Fruit fly (Drosophila melanogaster) whole organism, prepupa: ENCODE measurements around the gene Kdm3.
A peak's percentile ranks its signal among the peaks of the same experiment; 100 is the strongest.

ENCODE experiments used
- Blimp-1 ChIP-seq: fragments of 200-800 bp; sonication (Bioruptor generic); optimal IDR thresholded peaks from 3 replicates; lab custom pipeline; 2017; ENCODE audit warnings: missing biosample characterization, missing genetic modification characterization, mild to moderate bottlenecking, moderate library complexity, missing genetic modification reagents
- CG10631 ChIP-seq: fragments of 200-800 bp; sonication (Bioruptor generic); optimal IDR thresholded peaks from 2 replicates; lab custom pipeline; 2016; ENCODE audit warnings: missing biosample characterization, missing genetic modification characterization
- CG10669 ChIP-seq: fragments of 200-800 bp; sonication (Bioruptor generic); optimal IDR thresholded peaks from 3 replicates; lab custom pipeline; 2018; ENCODE audit warnings: missing biosample characterization, mild to moderate bottlenecking, missing genetic modification characterization, moderate library complexity
- CG11294 ChIP-seq: fragments of 200-800 bp; sonication (Bioruptor generic); IDR thresholded peaks from 2 replicates; pipeline ENCODE4 v1.3.6; 2022; ENCODE audit warnings: missing biosample characterization, missing genetic modification characterization
- CG11762 ChIP-seq: fragments of 200-800 bp; sonication (Bioruptor generic); optimal IDR thresholded peaks from 3 replicates; lab custom pipeline; 2016; ENCODE audit warnings: missing biosample characterization, missing genetic modification characterization; ENCODE audit not compliant: insufficient read depth
- CG11902 ChIP-seq: fragments of 200-800 bp; sonication (Bioruptor generic); optimal IDR thresholded peaks from 3 replicates; lab custom pipeline; 2016; ENCODE audit warnings: missing biosample characterization, missing genetic modification characterization
- CG15336 ChIP-seq: fragments of 200-800 bp; sonication (Bioruptor generic); IDR thresholded peaks from 2 replicates; pipeline ENCODE4 v1.3.6; 2022; ENCODE audit warnings: missing biosample characterization, missing genetic modification characterization
- CG1621 ChIP-seq: fragments of 200-800 bp; sonication (Bioruptor generic); optimal IDR thresholded peaks from 3 replicates; lab custom pipeline; 2018; ENCODE audit warnings: missing biosample characterization, mild to moderate bottlenecking, missing genetic modification characterization
- CG16779 ChIP-seq: fragments of 200-800 bp; sonication (Bioruptor generic); optimal IDR thresholded peaks from 3 replicates; lab custom pipeline; 2017; ENCODE audit warnings: missing biosample characterization, mild to moderate bottlenecking, missing genetic modification characterization
- CG31627 ChIP-seq: fragments of 200-800 bp; sonication (Bioruptor generic); optimal IDR thresholded peaks from 3 replicates; lab custom pipeline; 2016; ENCODE audit warnings: missing biosample characterization, missing genetic modification characterization
- CG32006 ChIP-seq: fragments of 200-800 bp; sonication (Bioruptor generic); optimal IDR thresholded peaks from 3 replicates; lab custom pipeline; 2017; ENCODE audit warnings: missing biosample characterization, mild to moderate bottlenecking, missing genetic modification characterization
- CG3919 ChIP-seq: fragments of 200-800 bp; sonication (Bioruptor generic); optimal IDR thresholded peaks from 3 replicates; lab custom pipeline; 2016; ENCODE audit warnings: missing biosample characterization, missing genetic modification characterization
- CG4318 ChIP-seq: fragments of 200-800 bp; sonication (Bioruptor generic); optimal IDR thresholded peaks from 3 replicates; lab custom pipeline; 2017; ENCODE audit warnings: missing biosample characterization, mild to moderate bottlenecking, missing genetic modification characterization
- CG6163 ChIP-seq: fragments of 200-800 bp; sonication (Bioruptor generic); IDR thresholded peaks from 3 replicates; pipeline ENCODE4 v1.3.6; 2022; ENCODE audit warnings: missing biosample characterization, missing genetic modification characterization
- CG6276 ChIP-seq: fragments of 200-800 bp; sonication (Bioruptor generic); optimal IDR thresholded peaks from 2 replicates; lab custom pipeline; 2017; ENCODE audit warnings: missing biosample characterization, mild to moderate bottlenecking, missing genetic modification characterization
- CG6808 ChIP-seq: fragments of 200-800 bp; sonication (Bioruptor generic); optimal IDR thresholded peaks from 3 replicates; lab custom pipeline; 2017; ENCODE audit warnings: missing biosample characterization, missing genetic modification characterization, mild to moderate bottlenecking, moderate library complexity, missing genetic modification reagents
- CG6854 ChIP-seq: fragments of 200-800 bp; sonication (Bioruptor generic); optimal IDR thresholded peaks from 2 replicates; lab custom pipeline; 2017; ENCODE audit warnings: missing biosample characterization, mild to moderate bottlenecking, missing genetic modification characterization
- CG7368 ChIP-seq: fragments of 200-800 bp; sonication (Bioruptor generic); optimal IDR thresholded peaks from 3 replicates; lab custom pipeline; 2016; ENCODE audit warnings: missing biosample characterization, missing genetic modification characterization
- CG8119 ChIP-seq: fragments of 200-800 bp; sonication (Bioruptor generic); IDR thresholded peaks from 3 replicates; pipeline ENCODE4 v1.3.6; 2022; ENCODE audit warnings: missing biosample characterization, missing genetic modification characterization
- CG8319 ChIP-seq: fragments of 200-800 bp; sonication (Bioruptor generic); optimal IDR thresholded peaks from 3 replicates; lab custom pipeline; 2016; ENCODE audit warnings: missing biosample characterization, missing genetic modification characterization
- Eip78C ChIP-seq: fragments of 200-800 bp; sonication (Bioruptor generic); peaks from one replicate; lab custom pipeline; 2016; ENCODE audit warnings: missing biosample characterization, missing genetic modification characterization
- Eip93F ChIP-seq: fragments of 200-800 bp; sonication (Bioruptor generic); optimal IDR thresholded peaks from 2 replicates; lab custom pipeline; 2016; ENCODE audit warnings: missing biosample characterization, mild to moderate bottlenecking, missing genetic modification characterization
- Ets96B ChIP-seq: fragments of 200-800 bp; optimal IDR thresholded peaks from 2 replicates; lab custom pipeline; 2019; ENCODE audit warnings: missing biosample characterization, mild to moderate bottlenecking, missing genetic modification characterization, moderate library complexity
- Gug ChIP-seq: fragments of 200-800 bp; sonication (Bioruptor generic); IDR thresholded peaks from 2 replicates; pipeline ENCODE4 v1.3.6; 2022; ENCODE audit warnings: missing biosample characterization, missing genetic modification characterization
- Hr38 ChIP-seq: sonication (Bioruptor generic); optimal IDR thresholded peaks from 2 replicates; lab custom pipeline; 2016; ENCODE audit warnings: missing biosample characterization, missing genetic modification characterization
- Hr39 ChIP-seq: fragments of 200-800 bp; sonication (Bioruptor generic); optimal IDR thresholded peaks from 2 replicates; lab custom pipeline; 2016; ENCODE audit warnings: missing biosample characterization, missing genetic modification characterization
- Lpt ChIP-seq: fragments of 200-800 bp; sonication (Bioruptor generic); optimal IDR thresholded peaks from 3 replicates; lab custom pipeline; 2016; ENCODE audit warnings: missing biosample characterization, missing genetic modification characterization
- Met ChIP-seq: fragments of 200-800 bp; sonication (Bioruptor generic); optimal IDR thresholded peaks from 3 replicates; lab custom pipeline; 2016; ENCODE audit warnings: missing biosample characterization, missing genetic modification characterization
- OdsH ChIP-seq: fragments of 200-800 bp; sonication (Bioruptor generic); optimal IDR thresholded peaks from 3 replicates; lab custom pipeline; 2016; ENCODE audit warnings: missing biosample characterization, missing genetic modification characterization
- Smox ChIP-seq: fragments of 200-800 bp; sonication (Bioruptor generic); optimal IDR thresholded peaks from 3 replicates; lab custom pipeline; 2016; ENCODE audit warnings: missing biosample characterization, missing genetic modification characterization
- Sox14 ChIP-seq: fragments of 200-800 bp; sonication (Bioruptor generic); optimal IDR thresholded peaks from 3 replicates; lab custom pipeline; 2016; ENCODE audit warnings: missing biosample characterization, missing genetic modification characterization
- Sox15 ChIP-seq: fragments of 200-800 bp; sonication (Bioruptor generic); optimal IDR thresholded peaks from 3 replicates; lab custom pipeline; 2016; ENCODE audit warnings: missing biosample characterization, missing genetic modification characterization
- achi ChIP-seq: fragments of 200-800 bp; sonication (Bioruptor generic); optimal IDR thresholded peaks from 3 replicates; lab custom pipeline; 2016; ENCODE audit warnings: missing biosample characterization, missing genetic modification characterization
- acj6 ChIP-seq: fragments of 200-800 bp; sonication (Bioruptor generic); optimal IDR thresholded peaks from 3 replicates; lab custom pipeline; 2016; ENCODE audit warnings: missing biosample characterization, missing genetic modification characterization
- cyc ChIP-seq: fragments of 200-800 bp; sonication (Bioruptor generic); optimal IDR thresholded peaks from 3 replicates; lab custom pipeline; 2016; ENCODE audit warnings: missing biosample characterization, missing genetic modification characterization
- dac ChIP-seq: fragments of 200-800 bp; sonication (Bioruptor generic); optimal IDR thresholded peaks from 2 replicates; lab custom pipeline; 2017; ENCODE audit warnings: missing biosample characterization, mild to moderate bottlenecking, missing genetic modification characterization
- dsx ChIP-seq: fragments of 200-800 bp; optimal IDR thresholded peaks from 3 replicates; lab custom pipeline; 2019; ENCODE audit warnings: missing biosample characterization, mild to moderate bottlenecking, missing genetic modification characterization, moderate library complexity; ENCODE audit not compliant: poor library complexity, severe bottlenecking
- eg ChIP-seq: fragments of 200-800 bp; sonication (Bioruptor generic); IDR thresholded peaks from 3 replicates; pipeline ENCODE4 v1.3.6; 2022; ENCODE audit warnings: missing biosample characterization, missing genetic modification characterization
- esn ChIP-seq: fragments of 200-800 bp; sonication (Bioruptor generic); optimal IDR thresholded peaks from 2 replicates; lab custom pipeline; 2016; ENCODE audit warnings: missing biosample characterization, mild to moderate bottlenecking, missing genetic modification characterization, moderate library complexity
- fd59A ChIP-seq: fragments of 200-800 bp; sonication (Bioruptor generic); optimal IDR thresholded peaks from 2 replicates; lab custom pipeline; 2017; ENCODE audit warnings: missing biosample characterization, mild to moderate bottlenecking, missing genetic modification characterization, missing genetic modification reagents
- fd85E ChIP-seq: fragments of 200-800 bp; sonication (Bioruptor generic); optimal IDR thresholded peaks from 3 replicates; lab custom pipeline; 2016; ENCODE audit warnings: missing biosample characterization, missing genetic modification characterization
- fkh ChIP-seq: fragments of 200-800 bp; sonication (Bioruptor generic); optimal IDR thresholded peaks from 3 replicates; lab custom pipeline; 2017; ENCODE audit warnings: missing biosample characterization, mild to moderate bottlenecking, missing genetic modification characterization, moderate library complexity
- lz ChIP-seq: fragments of 200-800 bp; sonication (Bioruptor generic); optimal IDR thresholded peaks from 3 replicates; lab custom pipeline; 2016; ENCODE audit warnings: missing biosample characterization, missing genetic modification characterization
- net ChIP-seq: fragments of 200-800 bp; sonication (Bioruptor generic); optimal IDR thresholded peaks from 3 replicates; lab custom pipeline; 2016; ENCODE audit warnings: missing biosample characterization, missing genetic modification characterization
- pdm3 ChIP-seq: fragments of 200-800 bp; sonication (Bioruptor generic); optimal IDR thresholded peaks from 3 replicates; lab custom pipeline; 2016; ENCODE audit warnings: missing biosample characterization, missing genetic modification characterization
- spab ChIP-seq: fragments of 200-800 bp; sonication (Bioruptor generic); optimal IDR thresholded peaks from 2 replicates; lab custom pipeline; 2017; ENCODE audit warnings: missing biosample characterization, mild to moderate bottlenecking, missing genetic modification characterization, missing genetic modification reagents
- ss ChIP-seq, 2 experiments: fragments of 200-800 bp; sonication (Bioruptor generic); optimal IDR thresholded peaks; 2 replicates in 1 of 2; 3 replicates in 1 of 2; lab custom pipeline; 2017 to 2018; ENCODE audit warnings: mild to moderate bottlenecking in 2 of 2, missing biosample characterization in 2 of 2, missing genetic modification characterization in 2 of 2, moderate library complexity in 1 of 2
- svp ChIP-seq: fragments of 200-800 bp; sonication (Bioruptor generic); peaks from one replicate; lab custom pipeline; 2016; ENCODE audit warnings: missing biosample characterization, missing genetic modification characterization
- topi ChIP-seq: fragments of 200-800 bp; sonication (Bioruptor generic); optimal IDR thresholded peaks from 3 replicates; lab custom pipeline; 2016; ENCODE audit warnings: missing biosample characterization, missing genetic modification characterization
- vri ChIP-seq: fragments of 200-800 bp; sonication (Bioruptor generic); optimal IDR thresholded peaks from 3 replicates; lab custom pipeline; 2016; ENCODE audit warnings: missing biosample characterization, mild to moderate bottlenecking, missing genetic modification characterization

Gene Kdm3

DNA sequence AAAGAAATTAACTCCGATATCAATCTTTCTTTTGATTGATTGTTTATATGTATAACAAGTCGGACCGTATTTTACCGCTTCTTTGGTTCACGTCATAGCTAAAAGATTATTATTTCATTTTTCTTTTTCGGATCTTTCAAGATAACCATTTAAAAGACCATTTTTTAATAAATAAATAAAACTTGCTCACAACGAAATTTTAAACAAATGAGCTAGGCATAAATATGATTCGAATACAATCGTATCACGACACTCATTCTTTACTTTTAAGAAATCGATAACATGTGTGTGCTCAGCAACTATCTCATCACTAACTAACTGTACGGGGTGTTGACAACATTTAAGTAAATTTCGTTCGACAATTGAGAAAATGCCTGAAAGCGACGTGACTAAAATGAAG, 11.5 kb upstream of the Kdm3 start, which contains the start of gene CG8149:
Gene CG8149, plus strand, starts transcription at position 302 of the 400 bp plus-strand sequence.
- TF ChIP-seq ss (GFP tag; optimal IDR thresholded peaks at IDR 0.05; lab: Kevin White, UChicago) (no peak), CG11294 (GFP tag; lab: Robert Waterston, UW) (no peak), fd85E (no peak), Eip93F (no peak), dsx (GFP tag; lab: Kevin White, UChicago) (peak; percentile 11), Eip78C (GFP tag; lab: Kevin White, UChicago) (peak; percentile 10), lz (GFP tag; lab: Kevin White, UChicago) (peak; percentile 14), CG3919 (GFP tag; lab: Kevin White, UChicago) (no peak), esn (GFP tag; lab: Kevin White, UChicago) (peak; percentile 27), CG6163 (GFP tag; lab: Robert Waterston, UW) (no peak), fd59A (GFP tag; lab: Kevin White, UChicago) (no peak), svp (GFP tag; lab: Kevin White, UChicago) (no peak), pdm3 (no peak), fkh (peak; percentile 76), Smox (GFP tag; lab: Kevin White, UChicago) (no peak), topi (GFP tag; lab: Kevin White, UChicago) (peak; percentile 21), CG8119 (GFP tag; lab: Robert Waterston, UW) (no peak), CG1621 (tag; lab: Kevin White, UChicago) (peak; percentile 35), Sox14 (GFP tag; lab: Kevin White, UChicago) (peak; percentile 39), vri (GFP tag; lab: Kevin White, UChicago) (no peak), CG6854 (GFP tag; lab: Kevin White, UChicago) (no peak), achi (GFP tag; lab: Kevin White, UChicago) (no peak), Ets96B (tag; lab: Kevin White, UChicago) (no peak), OdsH (GFP tag; lab: Kevin White, UChicago) (no peak), CG10631 (no peak), net (GFP tag; lab: Kevin White, UChicago) (no peak), eg (GFP tag; lab: Robert Waterston, UW) (no peak), CG8319 (no peak), dac (GFP tag; lab: Kevin White, UChicago) (no peak)
- TF ChIP-seq, all 60 proteins: peak for 8

DNA sequence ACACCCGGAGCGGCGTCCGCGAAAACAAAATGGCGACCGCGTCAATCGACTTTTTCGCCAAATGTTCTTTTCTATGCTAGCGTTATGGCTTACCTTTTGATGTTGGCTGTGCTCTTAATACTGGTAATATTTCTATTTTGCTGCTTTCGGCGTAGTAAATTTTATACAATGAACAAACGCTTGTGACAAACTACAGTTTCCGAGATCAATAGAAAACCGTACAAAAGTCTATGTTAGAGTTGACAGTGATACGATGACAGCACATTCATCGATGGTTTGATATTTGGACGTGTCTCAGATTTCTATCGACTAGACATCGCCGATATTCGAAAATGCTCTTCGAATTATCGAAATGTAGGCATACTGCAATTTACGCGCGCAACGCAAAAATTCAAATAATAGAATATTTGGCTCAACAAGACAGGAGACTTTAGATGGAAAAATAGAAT, 5.7 kb upstream of the Kdm3 start, which contains the start of gene rump:
Gene rump, minus strand, starts transcription at position 255 of the 449 bp plus-strand sequence.
- TF ChIP-seq CG11902 (GFP tag; lab: Kevin White, UChicago) (no peak), CG11762 (GFP tag; lab: Kevin White, UChicago) (no peak), Met (GFP tag; lab: Kevin White, UChicago) (no peak), Hr39 (GFP tag; lab: Kevin White, UChicago) (no peak), CG6808 (no peak), CG32006 (GFP tag; lab: Kevin White, UChicago) (no peak), CG10669 (GFP tag; lab: Kevin White, UChicago) (no peak), acj6 (GFP tag; lab: Kevin White, UChicago) (no peak), pdm3 (no peak), OdsH (GFP tag; lab: Kevin White, UChicago) (no peak), CG15336 (GFP tag; lab: Robert Waterston, UW) (no peak), svp (GFP tag; lab: Kevin White, UChicago) (no peak), CG6276 (no peak), Sox15 (GFP tag; lab: Kevin White, UChicago) (no peak), eg (GFP tag; lab: Robert Waterston, UW) (no peak), Lpt (GFP tag; lab: Kevin White, UChicago) (no peak), CG16779 (tag; lab: Kevin White, UChicago) (no peak), Gug (GFP tag; lab: Robert Waterston, UW) (no peak), vri (GFP tag; lab: Kevin White, UChicago) (no peak), CG31627 (GFP tag; lab: Kevin White, UChicago) (no peak), dsx (GFP tag; lab: Kevin White, UChicago) (peak; percentile 15), CG4318 (GFP tag; lab: Kevin White, UChicago) (no peak), CG7368 (GFP tag; lab: Kevin White, UChicago) (no peak), Hr38 (no peak), CG1621 (tag; lab: Kevin White, UChicago) (peak; percentile 93), Ets96B (tag; lab: Kevin White, UChicago) (no peak), CG6854 (GFP tag; lab: Kevin White, UChicago) (no peak), net (GFP tag; lab: Kevin White, UChicago) (no peak), cyc (no peak), spab (GFP tag; lab: Kevin White, UChicago) (no peak), Blimp-1 (GFP tag; lab: Kevin White, UChicago) (no peak), Eip78C (GFP tag; lab: Kevin White, UChicago) (peak; percentile 25), topi (GFP tag; lab: Kevin White, UChicago) (no peak)
